Worm (Caenorhabditis elegans): ENCODE results near the gene spe-36.
A peak's percentile ranks its signal among the peaks of the same experiment; 100 is the strongest.

Gene spe-36

ce11 chrIV:11602498-11603068 lies 10.5 kb upstream of the spe-36 start, which contains the start of gene rps-11:
rps-11 (plus strand) TSS chrIV:11602641.
- TF ChIP-seq bed-1 (GFP tag; IDR thresholded peaks at IDR 0.05) (0 out of 2 replicates have a peak, but pooled peaks have one; percentile 48), hsf-1 (GFP tag; IDR thresholded peaks at IDR 0.05) (no peak)

ce11 chrIV:11601721-11602405 lies 9.8 kb upstream of the spe-36 start:
- no peak; the same call in 1 of the 2 replicates for TF ChIP-seq B0336.3 (GFP tag; IDR thresholded peaks at IDR 0.05)
- no peak for TF ChIP-seq nhr-80 (tag; optimal IDR thresholded peaks at IDR 0.05)
- peak; percentile 54 for TF ChIP-seq unc-130 (GFP tag; optimal IDR thresholded peaks at IDR 0.05)
- no peak for TF ChIP-seq cebp-1 (GFP tag; IDR thresholded peaks at IDR 0.05)
- peak; percentile 57 for TF ChIP-seq cebp-1 (tag; optimal IDR thresholded peaks at IDR 0.05)
- no peak for TF ChIP-seq T26A5.8 (tag; optimal IDR thresholded peaks at IDR 0.05)
- no peak for TF ChIP-seq zfh-2 (GFP tag; conservative IDR thresholded peaks at IDR 0.05)
- peak; percentile 30 for TF ChIP-seq attf-5 (GFP tag; optimal IDR thresholded peaks at IDR 0.05)
- TF ChIP-seq efl-1 (GFP tag; optimal IDR thresholded peaks at IDR 0.05), result no peak
- no peak for TF ChIP-seq sdz-38 (tag; optimal IDR thresholded peaks at IDR 0.05)
- no peak for TF ChIP-seq aptf-2 (GFP tag; conservative IDR thresholded peaks at IDR 0.05)
- 0 out of 2 replicates have a peak, but pooled peaks have one; percentile 32 for TF ChIP-seq hmg-20 (GFP tag; IDR thresholded peaks at IDR 0.05)
- TF ChIP-seq F49E8.2 (tag; optimal IDR thresholded peaks at IDR 0.05; ENCODE audit: insufficient read depth), result peak; percentile 78
- no peak for TF ChIP-seq B0261.1 (tag; optimal IDR thresholded peaks at IDR 0.05)
- TF ChIP-seq cebp-2 (GFP tag; IDR thresholded peaks at IDR 0.05), result no peak
- peak; percentile 5 for TF ChIP-seq chd-7 (tag; optimal IDR thresholded peaks at IDR 0.05)
- TF ChIP-seq athp-1 (tag; optimal IDR thresholded peaks at IDR 0.05), result no peak
- TF ChIP-seq unc-62 (GFP tag; optimal IDR thresholded peaks at IDR 0.05), result no peak
- TF ChIP-seq lir-1 (GFP tag; conservative IDR thresholded peaks at IDR 0.05), result no peak; the same call in 1 of the 2 replicates
- TF ChIP-seq snpc-1.3 (tag; optimal IDR thresholded peaks at IDR 0.05; ENCODE audit: insufficient read depth), result peak; percentile 79
- peak; percentile 11 for TF ChIP-seq madf-10 (tag; optimal IDR thresholded peaks at IDR 0.05)
- peak; percentile 80 for TF ChIP-seq snpc-3.4 (tag; optimal IDR thresholded peaks at IDR 0.05)
- TF ChIP-seq lin-26 (GFP tag; IDR thresholded peaks at IDR 0.05), result no peak
- no peak for TF ChIP-seq Y53F4B.3 (GFP tag; IDR thresholded peaks at IDR 0.05)
- no peak for TF ChIP-seq dpl-1 (GFP tag; optimal IDR thresholded peaks at IDR 0.05)
- TF ChIP-seq ztf-26 (tag; optimal IDR thresholded peaks at IDR 0.05), result no peak
- TF ChIP-seq ekl-4 (GFP tag; IDR thresholded peaks at IDR 0.05), result no peak
- TF ChIP-seq ceh-40 (GFP tag; IDR thresholded peaks at IDR 0.05), result no peak
- no peak for TF ChIP-seq ets-4 (GFP tag; optimal IDR thresholded peaks at IDR 0.05)
- no peak for TF ChIP-seq Y67H2A.10 (GFP tag; conservative IDR thresholded peaks at IDR 0.05)
- TF ChIP-seq hsf-1 (GFP tag; IDR thresholded peaks at IDR 0.05), result peak; percentile 28; the same call in 1 of the 2 replicates
- TF ChIP-seq hmg-1.2 (GFP tag; IDR thresholded peaks at IDR 0.05), result peak; percentile 76
- peak; percentile 15 for TF ChIP-seq K12H6.12 (tag; optimal IDR thresholded peaks at IDR 0.05)
- no peak for TF ChIP-seq F57A8.1 (GFP tag; optimal IDR thresholded peaks at IDR 0.05)
- 0 out of 2 replicates have a peak, but pooled peaks have one; percentile 16 for TF ChIP-seq egrh-3 (GFP tag; IDR thresholded peaks at IDR 0.05)
- no peak for TF ChIP-seq tbx-9 (tag; optimal IDR thresholded peaks at IDR 0.05; ENCODE audit: borderline replicate concordance)
- no peak for TF ChIP-seq nfya-2 (GFP tag; IDR thresholded peaks at IDR 0.05)
- no peak for TF ChIP-seq F57C9.4 (tag; optimal IDR thresholded peaks at IDR 0.05)
- no peak for TF ChIP-seq snpc-1.1 (tag; optimal IDR thresholded peaks at IDR 0.05; ENCODE audit: insufficient read depth)
- TF ChIP-seq ceh-58 (GFP tag; IDR thresholded peaks at IDR 0.05), result no peak
- TF ChIP-seq ceh-79 (tag; optimal IDR thresholded peaks at IDR 0.05), result no peak
- TF ChIP-seq ama-1 (optimal IDR thresholded peaks at IDR 0.05), result no peak
- TF ChIP-seq ama-1 (GFP tag; optimal IDR thresholded peaks at IDR 0.05), result peak; percentile 47 to 51
- TF ChIP-seq F33H1.4 (GFP tag; IDR thresholded peaks at IDR 0.05), result peak; percentile 94
- no peak for TF ChIP-seq aptf-3 (GFP tag; IDR thresholded peaks at IDR 0.05)

Measured in whole organism, young adult.